Fruit fly (Drosophila melanogaster): ENCODE results near the gene CG11151.

CG11151 gene

dm6 chrX:13783958-13784907, 44.7 kb downstream of the CG11151 start (continued):
- TF ChIP-seq CG33213 (GFP tag; optimal IDR thresholded peaks at IDR 0.05): no peak
- TF ChIP-seq Camta (GFP tag; optimal IDR thresholded peaks at IDR 0.05): peak; percentile 53
- TF ChIP-seq usp (GFP tag; optimal IDR thresholded peaks at IDR 0.05): no peak
- no peak; the same call in 1 of the 2 replicates for TF ChIP-seq CG32532 (GFP tag; IDR thresholded peaks at IDR 0.05)
- no peak for TF ChIP-seq jigr1 (GFP tag; IDR thresholded peaks at IDR 0.05)
- TF ChIP-seq cato (GFP tag; optimal IDR thresholded peaks at IDR 0.05; ENCODE audit: borderline replicate concordance): peak; percentile 10
- peak; percentile 91 for TF ChIP-seq Ets65A (GFP tag)
- TF ChIP-seq gro (GFP tag; optimal IDR thresholded peaks at IDR 0.05): no peak
- peak; percentile 16 for TF ChIP-seq CG18764 (GFP tag; optimal IDR thresholded peaks at IDR 0.05)
- TF ChIP-seq CG12155 (GFP tag; optimal IDR thresholded peaks at IDR 0.05): peak; percentile 21
- TF ChIP-seq Hr3 (GFP tag; optimal IDR thresholded peaks at IDR 0.05): peak; percentile 16
- no peak for TF ChIP-seq wdn (GFP tag; IDR thresholded peaks at IDR 0.05)
- TF ChIP-seq CG4820 (GFP tag; optimal IDR thresholded peaks at IDR 0.05): peak; percentile 49
- peak; percentile 45; the same call in 1 of the 2 replicates for TF ChIP-seq HLH3B (GFP tag; IDR thresholded peaks at IDR 0.05)
- TF ChIP-seq pros (GFP tag; optimal IDR thresholded peaks at IDR 0.05): peak; percentile 47
- no peak for TF ChIP-seq HmgZ (tag; optimal IDR thresholded peaks at IDR 0.05)
- no peak for TF ChIP-seq HLHmδ (GFP tag; optimal IDR thresholded peaks at IDR 0.05)
- TF ChIP-seq CG15514 (GFP tag; optimal IDR thresholded peaks at IDR 0.05): peak; percentile 18
- TF ChIP-seq gem (tag; optimal IDR thresholded peaks at IDR 0.05): peak; percentile 78
- no peak for TF ChIP-seq CG12071 (GFP tag; optimal IDR thresholded peaks at IDR 0.05)
- TF ChIP-seq bigmax (GFP tag; optimal IDR thresholded peaks at IDR 0.05): no peak
- TF ChIP-seq CG6254 (GFP tag; optimal IDR thresholded peaks at IDR 0.05): peak; percentile 54
- no peak for TF ChIP-seq bbx (GFP tag; IDR thresholded peaks at IDR 0.05; ENCODE audit: partially characterized antibody)
- TF ChIP-seq CG2889 (GFP tag; IDR thresholded peaks at IDR 0.05): no peak
- TF ChIP-seq kni (GFP tag; optimal IDR thresholded peaks at IDR 0.05): no peak
- peak; percentile 50 for TF ChIP-seq Ptx1 (GFP tag; IDR thresholded peaks at IDR 0.05)
- peak; percentile 76 for TF ChIP-seq Sox102F (GFP tag; optimal IDR thresholded peaks at IDR 0.05)
- TF ChIP-seq CG11085 (GFP tag; IDR thresholded peaks at IDR 0.05): no peak
- TF ChIP-seq CG6175 (GFP tag; IDR thresholded peaks at IDR 0.05): no peak
- TF ChIP-seq CG5953 (GFP tag; IDR thresholded peaks at IDR 0.05): no peak
- TF ChIP-seq Awh (GFP tag; IDR thresholded peaks at IDR 0.05): no peak
- TF ChIP-seq CG1832 (GFP tag; optimal IDR thresholded peaks at IDR 0.05): peak; percentile 58
- peak; percentile 24 for TF ChIP-seq CG6654 (GFP tag; optimal IDR thresholded peaks at IDR 0.05)
- peak; percentile 46 to 50 for TF ChIP-seq chif (GFP tag; optimal IDR thresholded peaks at IDR 0.05)
- peak; percentile 49 for TF ChIP-seq lilli (GFP tag; optimal IDR thresholded peaks at IDR 0.05)
- peak; percentile 59 for TF ChIP-seq CG13424 (tag; optimal IDR thresholded peaks at IDR 0.05)
- TF ChIP-seq Hsf (GFP tag; optimal IDR thresholded peaks at IDR 0.05): peak; percentile 65
- TF ChIP-seq en (GFP tag; optimal IDR thresholded peaks at IDR 0.05): no peak
- TF ChIP-seq shn (GFP tag; optimal IDR thresholded peaks at IDR 0.05): no peak
- no peak for TF ChIP-seq CG17912 (GFP tag; optimal IDR thresholded peaks at IDR 0.05)
- TF ChIP-seq CG14014 (GFP tag; IDR thresholded peaks at IDR 0.05): no peak
- TF ChIP-seq gce (GFP tag; IDR thresholded peaks at IDR 0.05): no peak
- TF ChIP-seq Atf-2 (GFP tag; optimal IDR thresholded peaks at IDR 0.05): no peak
- no peak for TF ChIP-seq hkb (optimal IDR thresholded peaks at IDR 0.05)
- TF ChIP-seq hkb (GFP tag; IDR thresholded peaks at IDR 0.05): peak; percentile 59
- TF ChIP-seq lab (GFP tag; optimal IDR thresholded peaks at IDR 0.05): peak; percentile 68
- no peak for TF ChIP-seq Lpt (GFP tag; optimal IDR thresholded peaks at IDR 0.05)
- no peak for TF ChIP-seq CG6683 (GFP tag; optimal IDR thresholded peaks at IDR 0.05)
- TF ChIP-seq ken (GFP tag; IDR thresholded peaks at IDR 0.05): no peak
- no peak for TF ChIP-seq CG4730 (GFP tag; IDR thresholded peaks at IDR 0.05)
